Worm (Caenorhabditis elegans) whole organism, late embryonic: ENCODE results near the gene drn-1.

Source experiments
- C08G9.2 ChIP-seq: sonication (generic microtip); optimal IDR thresholded peaks from 2 replicates; lab custom pipeline; 2016; ENCODE audit warnings: mild to moderate bottlenecking, missing genetic modification characterization, moderate library complexity, missing compliant biosample characterization
- F13H6.1 ChIP-seq: sonication (generic microtip); optimal IDR thresholded peaks from 2 replicates; lab custom pipeline; 2016; ENCODE audit warnings: missing genetic modification characterization, missing compliant biosample characterization
- K02D7.2 ChIP-seq: sonication (generic microtip); optimal IDR thresholded peaks from 2 replicates; lab custom pipeline; 2017; ENCODE audit warnings: mild to moderate bottlenecking, missing genetic modification characterization, missing compliant biosample characterization
- ahr-1 ChIP-seq: sonication (generic microtip); optimal IDR thresholded peaks from 2 replicates; lab custom pipeline; 2016; ENCODE audit warnings: missing genetic modification characterization, missing compliant biosample characterization
- ceh-14 ChIP-seq: sonication (generic microtip); optimal IDR thresholded peaks from 2 replicates; lab custom pipeline; 2016; ENCODE audit warnings: missing genotype, missing genetic modification characterization, missing compliant biosample characterization
- ceh-19 ChIP-seq: fragments of 200-800 bp; sonication (Bioruptor generic); optimal IDR thresholded peaks from 2 replicates; lab custom pipeline; 2018; ENCODE audit warnings: mild to moderate bottlenecking, missing genetic modification characterization, missing compliant biosample characterization
- ceh-2 ChIP-seq: sonication (generic microtip); optimal IDR thresholded peaks from 2 replicates; lab custom pipeline; 2016; ENCODE audit warnings: missing genotype, missing genetic modification characterization, missing compliant biosample characterization
- ceh-24 ChIP-seq: sonication (generic microtip); optimal IDR thresholded peaks from 2 replicates; lab custom pipeline; 2016; ENCODE audit warnings: mild to moderate bottlenecking, missing genetic modification characterization, missing compliant biosample characterization
- ceh-30 ChIP-seq: fragments of 150-350 bp; optimal IDR thresholded peaks from 2 replicates; lab custom pipeline; 2014; ENCODE audit warnings: missing biosample characterization, missing genetic modification characterization
- ceh-31 ChIP-seq: sonication (generic microtip); optimal IDR thresholded peaks from 2 replicates; lab custom pipeline; 2016; ENCODE audit warnings: missing genetic modification characterization, missing compliant biosample characterization
- ceh-34 ChIP-seq: sonication (generic microtip); optimal IDR thresholded peaks from 2 replicates; lab custom pipeline; 2016; ENCODE audit warnings: mild to moderate bottlenecking, missing genetic modification characterization, missing compliant biosample characterization
- ceh-45 ChIP-seq: fragments of 200-800 bp; sonication (Bioruptor generic); IDR thresholded peaks from 2 replicates; pipeline ENCODE4 v1.3.6; 2022; ENCODE audit warnings: missing genetic modification reagents, missing genetic modification characterization, missing compliant biosample characterization
- ceh-48 ChIP-seq: sonication (generic microtip); optimal IDR thresholded peaks from 2 replicates; lab custom pipeline; 2016; ENCODE audit warnings: missing genetic modification characterization, inconsistent platforms, missing compliant biosample characterization
- ceh-9 ChIP-seq: sonication (generic microtip); optimal IDR thresholded peaks from 2 replicates; lab custom pipeline; 2016; ENCODE audit warnings: mild to moderate bottlenecking, missing genetic modification characterization, inconsistent platforms, missing compliant biosample characterization
- dve-1 ChIP-seq: sonication (generic microtip); optimal IDR thresholded peaks from 2 replicates; lab custom pipeline; 2017; ENCODE audit warnings: antibody characterized with exemption, mild to moderate bottlenecking, missing genetic modification characterization, missing compliant biosample characterization
- fkh-6 ChIP-seq: sonication (generic microtip); optimal IDR thresholded peaks from 2 replicates; lab custom pipeline; 2016; ENCODE audit warnings: missing genetic modification characterization, missing compliant biosample characterization
- hlh-13 ChIP-seq: fragments of 200-800 bp; sonication (Bioruptor generic); optimal IDR thresholded peaks from 2 replicates; lab custom pipeline; 2018; ENCODE audit warnings: mild to moderate bottlenecking, missing genetic modification characterization, missing compliant biosample characterization
- hlh-30 ChIP-seq: sonication (generic microtip); optimal IDR thresholded peaks from 2 replicates; lab custom pipeline; 2017; ENCODE audit warnings: antibody characterized with exemption, missing genetic modification characterization, missing compliant biosample characterization; ENCODE audit not compliant: insufficient read depth
- hlh-6 ChIP-seq: sonication (generic microtip); optimal IDR thresholded peaks from 2 replicates; lab custom pipeline; 2016; ENCODE audit warnings: missing genotype, missing genetic modification characterization, missing compliant biosample characterization
- hlh-8 ChIP-seq: sonication (generic microtip); optimal IDR thresholded peaks from 2 replicates; lab custom pipeline; 2016; ENCODE audit warnings: missing genotype, missing genetic modification characterization, missing compliant biosample characterization
- lin-11 ChIP-seq: fragments of 200-800 bp; sonication (Bioruptor generic); optimal IDR thresholded peaks from 2 replicates; lab custom pipeline; 2018; ENCODE audit warnings: mild to moderate bottlenecking, missing genetic modification characterization, missing compliant biosample characterization
- madf-2 ChIP-seq: sonication (generic microtip); optimal IDR thresholded peaks from 2 replicates; lab custom pipeline; 2017; ENCODE audit warnings: missing genetic modification characterization, missing compliant biosample characterization
- mec-3 ChIP-seq: sonication (generic microtip); optimal IDR thresholded peaks from 2 replicates; lab custom pipeline; 2016; ENCODE audit warnings: borderline replicate concordance, missing genetic modification characterization, missing compliant biosample characterization
- nfya-1 ChIP-seq: sonication (generic microtip); optimal IDR thresholded peaks from 2 replicates; lab custom pipeline; 2017; ENCODE audit warnings: missing genetic modification characterization, mild to moderate bottlenecking, missing compliant biosample characterization, antibody characterized with exemption, moderate library complexity
- nhr-11 ChIP-seq: fragments of 150-350 bp; optimal IDR thresholded peaks from 2 replicates; lab custom pipeline; 2014; ENCODE audit warnings: missing biosample characterization, missing genetic modification characterization
- npax-4 ChIP-seq: sonication (generic microtip); optimal IDR thresholded peaks from 2 replicates; lab custom pipeline; 2016; ENCODE audit warnings: missing genetic modification characterization, missing compliant biosample characterization
- pag-3 ChIP-seq: sonication (generic microtip); optimal IDR thresholded peaks from 2 replicates; lab custom pipeline; 2016; ENCODE audit warnings: missing compliant biosample characterization, missing genetic modification characterization, borderline replicate concordance
- pat-9 ChIP-seq: fragments of 200-800 bp; sonication (Bioruptor generic); optimal IDR thresholded peaks from 2 replicates; lab custom pipeline; 2018; ENCODE audit warnings: mild to moderate bottlenecking, missing genetic modification characterization, moderate library complexity, missing compliant biosample characterization
- pha-4 ChIP-seq: fragments of 150-350 bp; optimal IDR thresholded peaks from 2 replicates; lab custom pipeline; 2018; ENCODE audit warnings: missing biosample characterization, missing genetic modification reagents, missing genetic modification characterization
- pros-1 ChIP-seq: fragments of 150-350 bp; optimal IDR thresholded peaks from 2 replicates; lab custom pipeline; 2014; ENCODE audit warnings: missing biosample characterization, missing genetic modification reagents, missing genetic modification characterization
- ref-2 ChIP-seq: sonication (generic microtip); optimal IDR thresholded peaks from 2 replicates; lab custom pipeline; 2016; ENCODE audit warnings: missing genetic modification characterization, missing compliant biosample characterization
- rnt-1 ChIP-seq: sonication (generic microtip); optimal IDR thresholded peaks from 2 replicates; lab custom pipeline; 2016; ENCODE audit warnings: missing genetic modification characterization, missing compliant biosample characterization
- sdc-2 ChIP-seq: sonication (generic microtip); optimal IDR thresholded peaks from 2 replicates; lab custom pipeline; 2016; ENCODE audit warnings: missing genotype, missing genetic modification characterization, missing compliant biosample characterization
- sox-2 ChIP-seq: fragments of 200-800 bp; sonication (Bioruptor generic); IDR thresholded peaks from 2 replicates; pipeline ENCODE4 v1.3.6; 2022; ENCODE audit warnings: missing genetic modification reagents, missing genetic modification characterization, missing compliant biosample characterization
- syd-9 ChIP-seq: sonication (generic microtip); optimal IDR thresholded peaks from 2 replicates; lab custom pipeline; 2016; ENCODE audit warnings: mild to moderate bottlenecking, missing genetic modification characterization, moderate library complexity, missing compliant biosample characterization
- tbx-2 ChIP-seq: sonication (generic microtip); optimal IDR thresholded peaks from 2 replicates; lab custom pipeline; 2016; ENCODE audit warnings: missing genetic modification characterization, missing compliant biosample characterization
- tbx-7 ChIP-seq: sonication (generic microtip); optimal IDR thresholded peaks from 2 replicates; lab custom pipeline; 2016; ENCODE audit warnings: missing genotype, missing genetic modification characterization, missing compliant biosample characterization
- ttx-3 ChIP-seq: sonication (generic microtip); optimal IDR thresholded peaks from 2 replicates; lab custom pipeline; 2016; ENCODE audit warnings: missing genetic modification reagents, missing genetic modification characterization, missing compliant biosample characterization
- unc-3 ChIP-seq, 2 experiments: fragments of 200-800 bp in 1 of 2; sonication (Bioruptor generic) in 1 of 2; sonication (generic microtip) in 1 of 2; conservative IDR thresholded peaks in 1 of 2; optimal IDR thresholded peaks in 1 of 2; 2 replicates each; pipeline versions ENCODE4 v1.3.6 to Lab custom; 2016 to 2022; ENCODE audit warnings: missing compliant biosample characterization in 2 of 2, missing genetic modification characterization in 2 of 2, missing genetic modification reagents in 1 of 2
- unc-55 ChIP-seq: sonication (generic microtip); optimal IDR thresholded peaks from 2 replicates; lab custom pipeline; 2017; ENCODE audit warnings: missing biosample characterization, missing genetic modification reagents, missing genetic modification characterization

Gene drn-1

ce11 chrII:5291051-5291450 lies 19.4 kb upstream of the drn-1 start:
- no peak for TF ChIP-seq hlh-8 (tag; lab: Kevin White, UChicago)
- no peak for TF ChIP-seq ceh-19
- no peak for TF ChIP-seq madf-2 (tag; lab: Kevin White, UChicago)

- no peak for TF ChIP-seq ceh-9
- TF ChIP-seq tbx-2 (tag; lab: Kevin White, UChicago), result no peak
- no peak for TF ChIP-seq ceh-2 (tag; lab: Kevin White, UChicago)
- no peak for TF ChIP-seq pag-3 (tag; lab: Kevin White, UChicago)
- no peak for TF ChIP-seq ahr-1 (tag; lab: Kevin White, UChicago)
These were observed 17.5 kb upstream of the drn-1 start, which contains the start of gene ZK622.5 for ce11 chrII:5289142-5289541. Gene ZK622.5, plus strand, starts transcription at chrII:5289442.

- TF ChIP-seq npax-4 (tag; lab: Kevin White, UChicago) (no peak), hlh-6 (tag; lab: Kevin White, UChicago) (no peak), rnt-1 (tag; lab: Kevin White, UChicago) (no peak), syd-9 (tag; lab: Kevin White, UChicago) (no peak), ceh-2 (tag; lab: Kevin White, UChicago) (no peak), nfya-1 (no peak), mec-3 (no peak), ceh-9 (no peak), C08G9.2 (tag; lab: Kevin White, UChicago) (no peak), sox-2 (GFP tag; lab: Robert Waterston, UW) (no peak), hlh-8 (tag; lab: Kevin White, UChicago) (no peak)
These were observed 13.4 kb upstream of the drn-1 start, which contains the start of gene gur-5 for ce11 chrII:5285029-5285428. Gene gur-5, plus strand, starts transcription at chrII:5285329.

- no peak for TF ChIP-seq tbx-2 (tag; lab: Kevin White, UChicago)
- no peak for TF ChIP-seq hlh-30 (tag; lab: Kevin White, UChicago)
- no peak for TF ChIP-seq unc-3 (GFP tag; conservative IDR thresholded peaks at IDR 0.05; lab: Robert Waterston, UW)
- TF ChIP-seq unc-3 (tag; optimal IDR thresholded peaks at IDR 0.05; lab: Kevin White, UChicago), result no peak
- no peak for TF ChIP-seq rnt-1 (tag; lab: Kevin White, UChicago)
- TF ChIP-seq sdc-2, result no peak
- TF ChIP-seq npax-4 (tag; lab: Kevin White, UChicago), result no peak
- TF ChIP-seq C08G9.2 (tag; lab: Kevin White, UChicago), result no peak
- no peak for TF ChIP-seq dve-1 (tag; lab: Kevin White, UChicago)
- TF ChIP-seq, all 69 proteins: peak for 0
These were observed 11.2 kb upstream of the drn-1 start for ce11 chrII:5282740-5283281.

- TF ChIP-seq pat-9 (tag; lab: Kevin White, UChicago) (no peak), pag-3 (tag; lab: Kevin White, UChicago) (no peak), ref-2 (tag; lab: Kevin White, UChicago) (no peak), K02D7.2 (tag; lab: Kevin White, UChicago) (no peak), pros-1 (tag; lab: Kevin White, UChicago) (no peak), F13H6.1 (no peak), nhr-11 (no peak), nfya-1 (no peak), fkh-6 (tag; lab: Kevin White, UChicago) (no peak), tbx-7 (tag; lab: Kevin White, UChicago) (no peak)
These were observed 10.5 kb upstream of the drn-1 start, which contains the start of gene pmt-1 for ce11 chrII:5282192-5282591. Gene pmt-1, minus strand, starts transcription at chrII:5282523.

ce11 chrII:5281137-5281536 lies 9.5 kb upstream of the drn-1 start:
- no peak for TF ChIP-seq pha-4 (tag; lab: Kevin White, UChicago)
- no peak for TF ChIP-seq unc-55
- TF ChIP-seq ceh-9, result no peak
- no peak for TF ChIP-seq ceh-31 (tag; lab: Kevin White, UChicago)
- TF ChIP-seq lin-11, result no peak
- TF ChIP-seq ceh-48 (tag; lab: Kevin White, UChicago), result no peak
- no peak for TF ChIP-seq ceh-30 (tag; lab: Kevin White, UChicago)
- no peak for TF ChIP-seq ttx-3 (tag; lab: Kevin White, UChicago)
- TF ChIP-seq ceh-34, result no peak
- TF ChIP-seq ceh-24 (tag; lab: Kevin White, UChicago), result no peak
- no peak for TF ChIP-seq nfya-1
- TF ChIP-seq ceh-45 (GFP tag; lab: Robert Waterston, UW), result no peak
- no peak for TF ChIP-seq hlh-13
- no peak for TF ChIP-seq ceh-14 (tag; lab: Kevin White, UChicago)
